Fruit fly (Drosophila melanogaster) Kc167 (cell line): ENCODE measurements around the gene RtcB.

Source experiments
- Myc ChIP-seq: fragments of >200 bp; optimal IDR thresholded peaks from 2 replicates; lab custom pipeline; 2017; ENCODE audit warnings: missing external identifiers
- Sin3A ChIP-seq: fragments of >200 bp; optimal IDR thresholded peaks from 2 replicates; lab custom pipeline; 2018; ENCODE audit warnings: missing external identifiers
- h ChIP-seq: fragments of >200 bp; optimal IDR thresholded peaks from 3 replicates; lab custom pipeline; 2018; ENCODE audit warnings: missing external identifiers
- psq ChIP-seq: fragments of >200 bp; optimal IDR thresholded peaks from 2 replicates; lab custom pipeline; 2017; ENCODE audit warnings: missing external identifiers
- ttk ChIP-seq: sonication (Bioruptor generic); optimal IDR thresholded peaks from 2 replicates; lab custom pipeline; 2017; ENCODE audit warnings: missing external identifiers

DNA sequence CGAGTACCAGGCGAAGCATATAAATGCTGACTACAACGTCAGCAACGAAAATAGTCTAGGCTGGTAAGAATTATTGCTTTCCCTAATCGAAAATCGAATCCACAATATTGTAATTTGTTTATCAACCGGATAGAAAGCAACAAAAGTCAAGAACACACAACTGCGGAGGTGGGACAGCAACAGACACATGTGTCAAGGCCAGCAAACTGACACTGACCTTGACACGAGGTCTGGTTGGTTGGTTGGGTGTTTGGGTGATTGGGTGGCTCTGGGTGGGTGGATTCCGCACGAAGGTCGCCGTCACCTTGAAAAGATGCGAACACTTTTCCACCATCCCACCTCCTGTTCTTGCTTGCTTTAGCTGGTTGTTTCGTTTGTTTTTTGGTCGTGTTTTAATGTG is 27.8 kb upstream of the RtcB start:
- TF ChIP-seq psq (lab: Kevin White, UChicago) (no peak), h (lab: Kevin White, UChicago) (no peak), Sin3A (lab: Kevin White, UChicago) (no peak), Myc (lab: Kevin White, UChicago) (no peak), ttk (lab: Kevin White, UChicago) (no peak)
